Fruit fly (Drosophila melanogaster) whole organism, embryonic: ENCODE results near the gene g.

Source experiments
- Adf1 ChIP-seq: fragments of 200-800 bp; sonication (Bioruptor generic); IDR thresholded peaks from 2 replicates; pipeline ENCODE4 v1.3.6; 2022; ENCODE audit warnings: missing biosample characterization, missing genetic modification characterization
- CG11085 ChIP-seq: fragments of 200-800 bp; sonication (Bioruptor generic); IDR thresholded peaks from 2 replicates; pipeline ENCODE4 v1.3.6; 2022; ENCODE audit warnings: missing biosample characterization, missing genetic modification characterization
- CG11093 ChIP-seq: fragments of 200-800 bp; sonication (Bioruptor generic); IDR thresholded peaks from 3 replicates; pipeline ENCODE4 v1.3.6; 2022; ENCODE audit warnings: missing biosample characterization, missing genetic modification characterization
- CG12236 ChIP-seq: fragments of 200-800 bp; sonication (Bioruptor generic); optimal IDR thresholded peaks from 2 replicates; lab custom pipeline; 2016; ENCODE audit warnings: missing biosample characterization, missing genetic modification characterization
- CG1603 ChIP-seq: fragments of 200-800 bp; sonication (Bioruptor generic); optimal IDR thresholded peaks from 2 replicates; lab custom pipeline; 2019; ENCODE audit warnings: missing biosample characterization, mild to moderate bottlenecking, missing genetic modification characterization, moderate library complexity
- CG30403 ChIP-seq: fragments of 200-800 bp; sonication (Bioruptor generic); optimal IDR thresholded peaks from 3 replicates; lab custom pipeline; 2016; ENCODE audit warnings: missing biosample characterization, missing genetic modification characterization
- CG31388 ChIP-seq: fragments of 200-800 bp; sonication (Bioruptor generic); optimal IDR thresholded peaks from 2 replicates; lab custom pipeline; 2016; ENCODE audit warnings: missing biosample characterization, missing genetic modification characterization
- CG32772 ChIP-seq: fragments of 200-800 bp; sonication (Bioruptor generic); IDR thresholded peaks from 2 replicates; pipeline ENCODE4 v1.3.6; 2022; ENCODE audit warnings: missing biosample characterization, missing genetic modification characterization
- CG34224 ChIP-seq: fragments of 200-800 bp; sonication (Bioruptor generic); IDR thresholded peaks from 3 replicates; pipeline ENCODE4 v1.3.6; 2022; ENCODE audit warnings: missing biosample characterization, missing genetic modification characterization; ENCODE audit not compliant: partially characterized antibody
- CG4854 ChIP-seq: fragments of 200-800 bp; sonication (Bioruptor generic); optimal IDR thresholded peaks from 2 replicates; lab custom pipeline; 2016; ENCODE audit warnings: missing biosample characterization, missing genetic modification characterization, inconsistent platforms
- CG6175 ChIP-seq: fragments of 200-800 bp; sonication (Bioruptor generic); IDR thresholded peaks from 3 replicates; pipeline ENCODE4 v1.3.6; 2022; ENCODE audit warnings: missing biosample characterization, missing genetic modification characterization
- CG7271 ChIP-seq: fragments of 200-800 bp; sonication (Bioruptor generic); optimal IDR thresholded peaks from 2 replicates; lab custom pipeline; 2018; ENCODE audit warnings: missing biosample characterization, mild to moderate bottlenecking, missing genetic modification characterization, moderate library complexity
- CG7839 ChIP-seq: fragments of 200-800 bp; sonication (Bioruptor generic); optimal IDR thresholded peaks from 3 replicates; lab custom pipeline; 2018; ENCODE audit warnings: missing biosample characterization, mild to moderate bottlenecking, missing genetic modification characterization, moderate library complexity
- CG8281 ChIP-seq: fragments of 200-800 bp; sonication (Bioruptor generic); optimal IDR thresholded peaks from 2 replicates; lab custom pipeline; 2018; ENCODE audit warnings: missing biosample characterization, mild to moderate bottlenecking, missing genetic modification characterization, moderate library complexity
- CG8944 ChIP-seq: fragments of 200-800 bp; sonication (Bioruptor generic); optimal IDR thresholded peaks from 3 replicates; lab custom pipeline; 2016; ENCODE audit warnings: missing biosample characterization, missing genetic modification characterization
- CG9437 ChIP-seq: fragments of 200-800 bp; sonication (Bioruptor generic); optimal IDR thresholded peaks from 2 replicates; lab custom pipeline; 2018; ENCODE audit warnings: missing biosample characterization, mild to moderate bottlenecking, missing genetic modification characterization
- CoRest ChIP-seq: fragments of 200-800 bp; sonication (Bioruptor generic); optimal IDR thresholded peaks from 3 replicates; lab custom pipeline; 2018; ENCODE audit warnings: missing biosample characterization, mild to moderate bottlenecking, missing genetic modification characterization, moderate library complexity
- D ChIP-seq, 2 experiments: fragments of 200-800 bp in 1 of 2; fragments of >200 bp in 1 of 2; sonication (Bioruptor generic) in 1 of 2; optimal IDR thresholded peaks; 2 replicates in 1 of 2; 3 replicates in 1 of 2; lab custom pipeline; 2017; ENCODE audit warnings: mild to moderate bottlenecking in 1 of 2, missing biosample characterization in 1 of 2, missing genetic modification characterization in 1 of 2, missing genetic modification reagents in 1 of 2
- Dbx ChIP-seq: fragments of 200-800 bp; sonication (Bioruptor generic); IDR thresholded peaks from 3 replicates; pipeline ENCODE4 v1.3.6; 2022; ENCODE audit warnings: missing biosample characterization, missing genetic modification characterization
- Deaf1 ChIP-seq: fragments of 200-800 bp; optimal IDR thresholded peaks from 3 replicates; lab custom pipeline; 2019; ENCODE audit warnings: missing biosample characterization, mild to moderate bottlenecking, missing genetic modification characterization, moderate library complexity
- Mes4 ChIP-seq: fragments of 200-800 bp; sonication (Bioruptor generic); optimal IDR thresholded peaks from 2 replicates; lab custom pipeline; 2016; ENCODE audit warnings: missing biosample characterization, missing genetic modification characterization
- NC2β ChIP-seq: fragments of 200-800 bp; sonication (Bioruptor generic); optimal IDR thresholded peaks from 2 replicates; lab custom pipeline; 2016; ENCODE audit warnings: missing biosample characterization, missing genetic modification characterization
- YL-1 ChIP-seq: fragments of 200-800 bp; sonication (Bioruptor generic); optimal IDR thresholded peaks from 3 replicates; lab custom pipeline; 2017; ENCODE audit warnings: missing biosample characterization, mild to moderate bottlenecking, missing genetic modification characterization
- abd-A ChIP-seq: fragments of 200-800 bp; sonication (Bioruptor generic); optimal IDR thresholded peaks from 3 replicates; lab custom pipeline; 2019; ENCODE audit warnings: missing biosample characterization, mild to moderate bottlenecking, missing genetic modification characterization, moderate library complexity
- aop ChIP-seq: fragments of 200-800 bp; sonication (Bioruptor generic); IDR thresholded peaks from 2 replicates; pipeline ENCODE4 v1.3.6; 2022; ENCODE audit warnings: missing biosample characterization, missing genetic modification characterization
- ara ChIP-seq: fragments of 200-800 bp; sonication (Bioruptor generic); IDR thresholded peaks from 2 replicates; pipeline ENCODE4 v1.3.6; 2022; ENCODE audit warnings: missing biosample characterization, missing genetic modification characterization
- ato ChIP-seq: fragments of 200-800 bp; sonication (Bioruptor generic); IDR thresholded peaks from 2 replicates; pipeline ENCODE4 v1.3.6; 2022; ENCODE audit warnings: missing biosample characterization, missing genetic modification characterization; ENCODE audit not compliant: partially characterized antibody
- bowl ChIP-seq: fragments of 200-800 bp; sonication (Bioruptor generic); IDR thresholded peaks from 2 replicates; pipeline ENCODE4 v1.3.6; 2022; ENCODE audit warnings: missing biosample characterization, missing genetic modification characterization
- cad ChIP-seq: fragments of >200 bp; optimal IDR thresholded peaks from 2 replicates; lab custom pipeline; 2017; ENCODE audit warnings: missing biosample characterization, missing genetic modification characterization
- chm ChIP-seq: fragments of 200-800 bp; sonication (Bioruptor generic); IDR thresholded peaks from 2 replicates; pipeline ENCODE4 v1.3.6; 2022; ENCODE audit warnings: missing biosample characterization, missing genetic modification characterization
- cwo ChIP-seq: fragments of 200-800 bp; sonication (Bioruptor generic); optimal IDR thresholded peaks from 3 replicates; lab custom pipeline; 2017; ENCODE audit warnings: missing biosample characterization, missing genetic modification characterization, mild to moderate bottlenecking, moderate library complexity, missing genetic modification reagents
- dan ChIP-seq: fragments of 200-800 bp; sonication (Bioruptor generic); IDR thresholded peaks from 2 replicates; pipeline ENCODE4 v1.3.6; 2022; ENCODE audit warnings: missing biosample characterization, missing genetic modification characterization
- danr ChIP-seq: fragments of 200-800 bp; sonication (Bioruptor generic); IDR thresholded peaks from 2 replicates; pipeline ENCODE4 v1.3.6; 2022; ENCODE audit warnings: missing biosample characterization, missing genetic modification characterization
- dysf ChIP-seq: fragments of 200-800 bp; sonication (Bioruptor generic); IDR thresholded peaks from 3 replicates; pipeline ENCODE4 v1.3.6; 2022; ENCODE audit warnings: missing biosample characterization, missing genetic modification characterization
- ems ChIP-seq: fragments of 200-800 bp; sonication (Bioruptor generic); optimal IDR thresholded peaks from 3 replicates; lab custom pipeline; 2016; ENCODE audit warnings: missing biosample characterization, missing genetic modification characterization
- eve ChIP-seq, 2 experiments: fragments of >200 bp; optimal IDR thresholded peaks; 2 replicates each; lab custom pipeline; 2017; ENCODE audit warnings: missing biosample characterization in 2 of 2, missing genetic modification characterization in 2 of 2
- gsb-n ChIP-seq: fragments of 200-800 bp; sonication (Bioruptor generic); optimal IDR thresholded peaks from 3 replicates; lab custom pipeline; 2018; ENCODE audit warnings: missing biosample characterization, mild to moderate bottlenecking, missing genetic modification characterization
- ind ChIP-seq: fragments of 200-800 bp; sonication (Bioruptor generic); optimal IDR thresholded peaks from 3 replicates; lab custom pipeline; 2016; ENCODE audit warnings: missing biosample characterization, missing genetic modification characterization
- jigr1 ChIP-seq: fragments of 200-800 bp; sonication (Bioruptor generic); IDR thresholded peaks from 3 replicates; pipeline ENCODE4 v1.3.6; 2022; ENCODE audit warnings: missing biosample characterization, missing genetic modification characterization
- lab ChIP-seq: fragments of 200-800 bp; sonication (Bioruptor generic); optimal IDR thresholded peaks from 3 replicates; lab custom pipeline; 2017; ENCODE audit warnings: missing biosample characterization, missing genetic modification characterization, mild to moderate bottlenecking, moderate library complexity, missing genetic modification reagents
- nau ChIP-seq: fragments of 200-800 bp; sonication (Bioruptor generic); optimal IDR thresholded peaks from 3 replicates; lab custom pipeline; 2017; ENCODE audit warnings: missing biosample characterization, mild to moderate bottlenecking, missing genetic modification characterization, missing genetic modification reagents
- org-1 ChIP-seq: fragments of 200-800 bp; sonication (Bioruptor generic); optimal IDR thresholded peaks from 2 replicates; lab custom pipeline; 2017; ENCODE audit warnings: missing biosample characterization, missing genetic modification characterization
- repo ChIP-seq: fragments of 200-800 bp; sonication (Bioruptor generic); optimal IDR thresholded peaks from 2 replicates; lab custom pipeline; 2016; ENCODE audit warnings: missing biosample characterization, missing genetic modification characterization
- rib ChIP-seq: fragments of 200-800 bp; sonication (Bioruptor generic); IDR thresholded peaks from 2 replicates; pipeline ENCODE4 v1.3.6; 2022; ENCODE audit warnings: missing biosample characterization, missing genetic modification characterization
- schlank ChIP-seq: fragments of 200-800 bp; sonication (Bioruptor generic); optimal IDR thresholded peaks from 2 replicates; lab custom pipeline; 2018; ENCODE audit warnings: missing biosample characterization, mild to moderate bottlenecking, missing genetic modification characterization
- shn ChIP-seq: fragments of 200-800 bp; sonication (Bioruptor generic); optimal IDR thresholded peaks from 3 replicates; lab custom pipeline; 2016; ENCODE audit warnings: missing biosample characterization, missing genetic modification characterization
- sna ChIP-seq: fragments of 200-800 bp; sonication (Bioruptor generic); IDR thresholded peaks from 2 replicates; pipeline ENCODE4 v1.3.6; 2022; ENCODE audit warnings: missing biosample characterization, missing genetic modification characterization; ENCODE audit not compliant: partially characterized antibody
- so ChIP-seq: fragments of 200-800 bp; sonication (Bioruptor generic); IDR thresholded peaks from 3 replicates; pipeline ENCODE4 v1.3.6; 2022; ENCODE audit warnings: missing biosample characterization, missing genetic modification characterization
- sug ChIP-seq: fragments of 200-800 bp; optimal IDR thresholded peaks from 2 replicates; lab custom pipeline; 2019; ENCODE audit warnings: missing biosample characterization, mild to moderate bottlenecking, missing genetic modification characterization, moderate library complexity
- tio ChIP-seq: fragments of 200-800 bp; sonication (Bioruptor generic); optimal IDR thresholded peaks from 2 replicates; lab custom pipeline; 2017; ENCODE audit warnings: missing biosample characterization, missing genetic modification characterization, inconsistent platforms

Gene g

dm6 chrX:13764397-13765119 is 28.5 kb upstream of the g start (continued):
- no peak for TF ChIP-seq ems (GFP tag; lab: Kevin White, UChicago)
- no peak for TF ChIP-seq CG7271
- 0 out of 3 replicates have a peak, but pooled peaks have one; percentile 15 for TF ChIP-seq Dbx
- no peak for TF ChIP-seq org-1 (GFP tag; lab: Kevin White, UChicago)
- TF ChIP-seq ato, result no peak
- TF ChIP-seq CG11093 (GFP tag; lab: Robert Waterston, UW), result peak; percentile 50; the same call in 1 of the 3 replicates
- TF ChIP-seq CG32772 (GFP tag; lab: Robert Waterston, UW), result peak; percentile 40
- TF ChIP-seq CG4854 (GFP tag; lab: Kevin White, UChicago), result no peak
- no peak for TF ChIP-seq sna (GFP tag; lab: Robert Waterston, UW)
- TF ChIP-seq CG7839, result peak; percentile 64
- peak; percentile 39 for TF ChIP-seq CG9437
- TF ChIP-seq CG8281, result peak; percentile 9
- no peak for TF ChIP-seq Adf1 (GFP tag; lab: Robert Waterston, UW)
- TF ChIP-seq abd-A (tag; lab: Kevin White, UChicago), result no peak
- 0 out of 3 replicates have a peak, but pooled peaks have one; percentile 40 for TF ChIP-seq so
- TF ChIP-seq ara (GFP tag; lab: Robert Waterston, UW), result peak; percentile 62
- no peak for TF ChIP-seq jigr1 (GFP tag; lab: Robert Waterston, UW)
- TF ChIP-seq shn (GFP tag; lab: Kevin White, UChicago), result peak; percentile 8
- no peak for TF ChIP-seq CG11085 (GFP tag; lab: Robert Waterston, UW)
- TF ChIP-seq eve (GFP tag; optimal IDR thresholded peaks at IDR 0.05; lab: Kevin White, UChicago), result no peak
- TF ChIP-seq lab (GFP tag; lab: Kevin White, UChicago), result peak; percentile 55
- TF ChIP-seq sug (tag; lab: Kevin White, UChicago), result peak; percentile 23
- no peak for TF ChIP-seq cad
- no peak for TF ChIP-seq CG6175
- TF ChIP-seq dan (GFP tag; lab: Robert Waterston, UW), result no peak
- no peak for TF ChIP-seq cwo (GFP tag; lab: Kevin White, UChicago)
- peak; percentile 48 for TF ChIP-seq CoRest (tag; lab: Kevin White, UChicago)
- TF ChIP-seq danr (GFP tag; lab: Robert Waterston, UW), result no peak
- peak; percentile 61; the same call in 2 of the 3 replicates for TF ChIP-seq dysf
- no peak for TF ChIP-seq CG8944 (GFP tag; lab: Kevin White, UChicago)
- TF ChIP-seq gsb-n, result peak; percentile 16
- TF ChIP-seq Deaf1, result peak; percentile 8
- no peak for TF ChIP-seq Mes4
- TF ChIP-seq CG30403 (GFP tag; lab: Kevin White, UChicago), result peak; percentile 40
- no peak for TF ChIP-seq rib
- TF ChIP-seq CG34224 (GFP tag; lab: Robert Waterston, UW), result no peak
- no peak for TF ChIP-seq D (optimal IDR thresholded peaks at IDR 0.05; lab: Kevin White, UChicago)
- no peak for TF ChIP-seq D (GFP tag; optimal IDR thresholded peaks at IDR 0.05; lab: Kevin White, UChicago)
- TF ChIP-seq chm, result peak; percentile 28; the same call in 1 of the 2 replicates
- peak; percentile 35 for TF ChIP-seq CG1603 (tag; lab: Kevin White, UChicago)
- no peak for TF ChIP-seq YL-1 (GFP tag; lab: Kevin White, UChicago)
- peak; percentile 48 for TF ChIP-seq ind (GFP tag; lab: Kevin White, UChicago)
- TF ChIP-seq tio (GFP tag; lab: Kevin White, UChicago), result peak; percentile 15
- TF ChIP-seq CG12236 (GFP tag; lab: Kevin White, UChicago), result no peak
- no peak for TF ChIP-seq schlank (tag; lab: Kevin White, UChicago)
- TF ChIP-seq aop (GFP tag; lab: Robert Waterston, UW), result no peak
- TF ChIP-seq NC2β (GFP tag; lab: Kevin White, UChicago), result no peak
- no peak for TF ChIP-seq bowl (GFP tag; lab: Robert Waterston, UW)
- no peak for TF ChIP-seq CG31388
- no peak for TF ChIP-seq repo (GFP tag; lab: Kevin White, UChicago)
- TF ChIP-seq nau (GFP tag; lab: Kevin White, UChicago), result no peak
